Fruit fly (Drosophila melanogaster) whole organism, pupa: ENCODE results near the gene CG42685.

Source experiments
- CG12605 ChIP-seq: fragments of 200-800 bp; sonication (Bioruptor generic); IDR thresholded peaks from 2 replicates; pipeline ENCODE4 v1.3.6; 2022; ENCODE audit warnings: missing biosample characterization, missing genetic modification characterization
- CG32121 ChIP-seq: fragments of 200-800 bp; sonication (Bioruptor generic); IDR thresholded peaks from 2 replicates; pipeline ENCODE4 v1.3.6; 2022; ENCODE audit warnings: missing biosample characterization, missing genetic modification characterization
- CG8159 ChIP-seq: fragments of 200-800 bp; sonication (Bioruptor generic); optimal IDR thresholded peaks from 3 replicates; lab custom pipeline; 2018; ENCODE audit warnings: missing biosample characterization, mild to moderate bottlenecking, missing genetic modification characterization, moderate library complexity
- fd96Ca ChIP-seq: fragments of 200-800 bp; sonication (Bioruptor generic); IDR thresholded peaks from 3 replicates; pipeline ENCODE4 v1.3.6; 2022; ENCODE audit warnings: missing biosample characterization, missing genetic modification characterization

DNA sequence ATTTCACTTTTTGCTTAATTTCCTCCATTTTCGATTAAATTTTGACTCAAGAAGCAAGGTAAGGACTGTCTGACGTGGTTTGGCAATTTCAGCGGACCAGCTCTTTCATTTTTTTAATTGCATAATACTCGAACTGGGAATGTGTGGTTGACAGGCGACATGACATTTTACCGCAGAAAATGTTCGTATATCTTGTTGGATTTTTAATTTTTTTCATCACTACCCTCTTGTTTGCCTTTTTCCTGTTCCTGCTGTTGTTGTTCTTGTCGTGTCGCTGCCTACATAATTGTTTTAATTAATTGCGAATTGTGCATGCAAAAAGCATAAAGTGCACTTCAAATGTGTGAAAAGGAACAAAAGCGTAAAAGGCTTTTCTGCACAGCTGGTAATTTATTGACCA is at the start of gene CG42685:
- TF ChIP-seq CG8159 (tag; lab: Kevin White, UChicago) = no peak
- no peak for TF ChIP-seq fd96Ca (GFP tag; lab: Robert Waterston, UW)
- TF ChIP-seq CG12605 = no peak
- TF ChIP-seq CG32121 = no peak
